Fruit fly (Drosophila melanogaster): ENCODE measurements around the gene CG33500.

The CG33500 gene

DNA sequence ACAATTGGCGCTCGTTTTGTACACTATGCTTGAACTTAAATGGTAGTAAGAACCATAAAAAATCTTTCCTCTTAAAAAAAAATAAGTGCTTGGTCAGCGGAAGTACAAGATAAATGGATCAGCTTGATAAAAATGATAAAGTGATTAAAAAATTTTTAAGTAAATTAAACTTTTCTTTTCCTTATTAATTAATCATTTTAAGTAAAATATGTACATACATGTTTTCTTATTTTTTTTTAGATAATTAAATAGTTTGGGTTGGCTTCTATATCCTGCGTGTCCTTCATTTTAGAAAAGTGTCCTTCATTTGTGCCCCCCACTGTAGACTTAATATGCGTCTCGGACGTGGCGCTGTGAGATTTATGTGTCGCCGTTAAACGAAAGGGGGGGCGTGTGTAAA, 48.2 kb downstream of the CG33500 start (continued):
- peak; percentile 37 for TF ChIP-seq CoRest (tag; optimal IDR thresholded peaks at IDR 0.05)
- peak; percentile 57 for TF ChIP-seq CG7839 (tag; optimal IDR thresholded peaks at IDR 0.05)
- TF ChIP-seq rib (GFP tag; IDR thresholded peaks at IDR 0.05): no peak
- TF ChIP-seq tup (GFP tag; optimal IDR thresholded peaks at IDR 0.05): no peak
- TF ChIP-seq CG10209 (GFP tag; optimal IDR thresholded peaks at IDR 0.05): peak; percentile 26
- TF ChIP-seq gsb-n (tag; optimal IDR thresholded peaks at IDR 0.05): no peak
- TF ChIP-seq jing (GFP tag; optimal IDR thresholded peaks at IDR 0.05): no peak
- no peak for TF ChIP-seq CG3995 (GFP tag; optimal IDR thresholded peaks at IDR 0.05)
- peak; percentile 31; the same call in 1 of the 2 replicates for TF ChIP-seq CG9932 (GFP tag; IDR thresholded peaks at IDR 0.05)
- TF ChIP-seq Poxn (GFP tag; IDR thresholded peaks at IDR 0.05): no peak
- TF ChIP-seq CG6175 (GFP tag; IDR thresholded peaks at IDR 0.05): peak; percentile 17; the same call in 1 of the 3 replicates
- peak; percentile 31 for TF ChIP-seq fd3F (GFP tag; optimal IDR thresholded peaks at IDR 0.05)
- peak; percentile 18; the same call in 1 of the 2 replicates for TF ChIP-seq lmd (GFP tag; IDR thresholded peaks at IDR 0.05)
- peak in 1 of 2 experiments; percentile 38 for TF ChIP-seq eve (GFP tag; optimal IDR thresholded peaks at IDR 0.05)
- TF ChIP-seq CG32532 (GFP tag; IDR thresholded peaks at IDR 0.05): peak; percentile 36; the same call in 1 of the 2 replicates
- TF ChIP-seq shn (GFP tag; optimal IDR thresholded peaks at IDR 0.05): no peak
- TF ChIP-seq CG18619 (GFP tag; optimal IDR thresholded peaks at IDR 0.05): peak; percentile 44
- no peak for TF ChIP-seq CHES-1-like (GFP tag; optimal IDR thresholded peaks at IDR 0.05)
- peak; percentile 0 for TF ChIP-seq Xbp1 (GFP tag; optimal IDR thresholded peaks at IDR 0.05)
- peak; percentile 66 for TF ChIP-seq Meics (GFP tag; optimal IDR thresholded peaks at IDR 0.05)
- no peak for TF ChIP-seq abd-A (tag; optimal IDR thresholded peaks at IDR 0.05)
- TF ChIP-seq hth (optimal IDR thresholded peaks at IDR 0.05): no peak
- peak; percentile 41 for TF ChIP-seq caup (GFP tag; optimal IDR thresholded peaks at IDR 0.05; ENCODE audit: severe bottlenecking)
- no peak for TF ChIP-seq gro (GFP tag; optimal IDR thresholded peaks at IDR 0.05)
- peak; percentile 26; the same call in 1 of the 3 replicates for TF ChIP-seq CG17361 (GFP tag; IDR thresholded peaks at IDR 0.05)
- TF ChIP-seq jigr1 (GFP tag; IDR thresholded peaks at IDR 0.05): no peak
- TF ChIP-seq Hand (GFP tag; optimal IDR thresholded peaks at IDR 0.05): peak; percentile 64
- peak; percentile 24 for TF ChIP-seq CG8388 (GFP tag; optimal IDR thresholded peaks at IDR 0.05)
- peak; percentile 71; the same call in 1 of the 2 replicates for TF ChIP-seq CG11696 (GFP tag; IDR thresholded peaks at IDR 0.05)
- no peak for TF ChIP-seq CG12236 (GFP tag; optimal IDR thresholded peaks at IDR 0.05)
- TF ChIP-seq CG11504 (tag; optimal IDR thresholded peaks at IDR 0.05): peak; percentile 15
- no peak for TF ChIP-seq pb (GFP tag; optimal IDR thresholded peaks at IDR 0.05)
- TF ChIP-seq CG7556 (GFP tag; optimal IDR thresholded peaks at IDR 0.05): peak; percentile 75
- TF ChIP-seq Pdp1 (GFP tag; optimal IDR thresholded peaks at IDR 0.05): peak in 1 of 2 experiments; percentile 9
- no peak for TF ChIP-seq CG11723 (GFP tag; optimal IDR thresholded peaks at IDR 0.05)
- TF ChIP-seq fd64A (GFP tag; optimal IDR thresholded peaks at IDR 0.05): no peak
- TF ChIP-seq dysf (GFP tag; IDR thresholded peaks at IDR 0.05): no peak; the same call in 2 of the 3 replicates
- peak; percentile 33 for TF ChIP-seq vfl (GFP tag; optimal IDR thresholded peaks at IDR 0.05)
- TF ChIP-seq Dbx (GFP tag; IDR thresholded peaks at IDR 0.05): peak; percentile 49; the same call in 1 of the 3 replicates
- TF ChIP-seq NfI (GFP tag; optimal IDR thresholded peaks at IDR 0.05): no peak
- no peak for TF ChIP-seq sc (optimal IDR thresholded peaks at IDR 0.05)
- no peak for TF ChIP-seq sc (GFP tag; optimal IDR thresholded peaks at IDR 0.05)
- peak; percentile 22 for TF ChIP-seq Vsx1 (GFP tag; optimal IDR thresholded peaks at IDR 0.05)
- TF ChIP-seq CG31441 (GFP tag; IDR thresholded peaks at IDR 0.05): peak; percentile 31; the same call in 1 of the 2 replicates
- TF ChIP-seq dpn (GFP tag; optimal IDR thresholded peaks at IDR 0.05): peak in 1 of 2 experiments; percentile 24
- TF ChIP-seq br (optimal IDR thresholded peaks at IDR 0.05): no peak
- no peak for TF ChIP-seq CG4424 (GFP tag; optimal IDR thresholded peaks at IDR 0.05)
- TF ChIP-seq CG15011 (GFP tag; optimal IDR thresholded peaks at IDR 0.05): peak; percentile 41
- no peak for TF ChIP-seq B-H2 (GFP tag; optimal IDR thresholded peaks at IDR 0.05)
- peak; percentile 70 for TF ChIP-seq CG3281 (GFP tag; optimal IDR thresholded peaks at IDR 0.05)
- TF ChIP-seq NK7.1 (GFP tag; optimal IDR thresholded peaks at IDR 0.05): no peak
- no peak for TF ChIP-seq ranshi (GFP tag; IDR thresholded peaks at IDR 0.05)

All from whole organism, embryonic.